Worm (Caenorhabditis elegans) whole organism, young adult: ENCODE measurements around the gene T14G11.1.

Source experiments
- C17E4.6 ChIP-seq: fragments of 200-800 bp; sonication (Bioruptor generic); IDR thresholded peaks from 2 replicates; pipeline ENCODE4 v1.3.6; 2022; ENCODE audit warnings: missing genetic modification reagents, missing genetic modification characterization, missing compliant biosample characterization
- F10E7.11 ChIP-seq: sonication (generic microtip); optimal IDR thresholded peaks from 2 replicates; lab custom pipeline; 2017; ENCODE audit warnings: mild to moderate bottlenecking, missing genetic modification characterization, moderate library complexity, missing compliant biosample characterization
- F37B4.10 ChIP-seq: fragments of 200-800 bp; sonication (Bioruptor generic); IDR thresholded peaks from 2 replicates; pipeline ENCODE4 v1.3.6; 2022; ENCODE audit warnings: missing genetic modification characterization, missing compliant biosample characterization
- F49E8.2 ChIP-seq: sonication (generic microtip); optimal IDR thresholded peaks from 3 replicates; lab custom pipeline; 2017; ENCODE audit warnings: missing genetic modification characterization, mild to moderate bottlenecking, missing compliant biosample characterization, antibody characterized with exemption, moderate library complexity; ENCODE audit not compliant: insufficient read depth
- K12H6.12 ChIP-seq: fragments of 200-800 bp; sonication (Bioruptor generic); optimal IDR thresholded peaks from 2 replicates; lab custom pipeline; 2018; ENCODE audit warnings: mild to moderate bottlenecking, missing genetic modification characterization, missing compliant biosample characterization
- Y67H2A.10 ChIP-seq: fragments of 200-800 bp; sonication (Bioruptor generic); conservative IDR thresholded peaks from 2 replicates; pipeline ENCODE4 v1.3.6; 2022; ENCODE audit warnings: missing genetic modification reagents, missing genetic modification characterization, missing compliant biosample characterization
- Y79H2A.3 ChIP-seq: fragments of 200-800 bp; sonication (Bioruptor generic); conservative IDR thresholded peaks from 2 replicates; pipeline ENCODE4 v1.3.6; 2022; ENCODE audit warnings: missing genetic modification reagents, missing genetic modification characterization, missing compliant biosample characterization
- akir-1 ChIP-seq: fragments of 200-800 bp; sonication (Bioruptor generic); optimal IDR thresholded peaks from 2 replicates; lab custom pipeline; 2018; ENCODE audit warnings: mild to moderate bottlenecking, missing genetic modification characterization, moderate library complexity, missing compliant biosample characterization
- atf-7 ChIP-seq: sonication (generic microtip); optimal IDR thresholded peaks from 2 replicates; lab custom pipeline; 2017; ENCODE audit warnings: mild to moderate bottlenecking, missing genetic modification characterization, missing compliant biosample characterization
- attf-3 ChIP-seq: fragments of 200-800 bp; sonication (Bioruptor generic); conservative IDR thresholded peaks from 2 replicates; pipeline ENCODE4 v1.3.6; 2022; ENCODE audit warnings: missing genetic modification reagents, missing genetic modification characterization, missing compliant biosample characterization
- bed-1 ChIP-seq: fragments of 200-800 bp; sonication (Bioruptor generic); IDR thresholded peaks from 2 replicates; pipeline ENCODE4 v1.3.6; 2022; ENCODE audit warnings: missing genetic modification reagents, missing genetic modification characterization, missing compliant biosample characterization
- ccch-3 ChIP-seq: fragments of 200-800 bp; sonication (Bioruptor generic); optimal IDR thresholded peaks from 2 replicates; lab custom pipeline; 2018; ENCODE audit warnings: mild to moderate bottlenecking, missing genetic modification characterization, missing compliant biosample characterization
- cebp-2 ChIP-seq: fragments of 200-800 bp; sonication (Bioruptor generic); IDR thresholded peaks from 2 replicates; pipeline ENCODE4 v1.3.6; 2022; ENCODE audit warnings: missing genetic modification characterization, missing compliant biosample characterization
- ceh-58 ChIP-seq: fragments of 200-800 bp; sonication (Bioruptor generic); IDR thresholded peaks from 2 replicates; pipeline ENCODE4 v1.3.6; 2022; ENCODE audit warnings: missing genetic modification characterization, missing compliant biosample characterization
- chd-7 ChIP-seq: sonication (generic microtip); optimal IDR thresholded peaks from 2 replicates; lab custom pipeline; 2016; ENCODE audit warnings: mild to moderate bottlenecking, missing genetic modification characterization, moderate library complexity, missing compliant biosample characterization
- dox-1 ChIP-seq: fragments of 200-800 bp; sonication (Bioruptor generic); IDR thresholded peaks from 2 replicates; pipeline ENCODE4 v1.3.6; 2022; ENCODE audit warnings: missing genetic modification reagents, missing genetic modification characterization, missing compliant biosample characterization
- egl-18 ChIP-seq: fragments of 200-800 bp; sonication (Bioruptor generic); IDR thresholded peaks from 2 replicates; pipeline ENCODE4 v1.3.6; 2022; ENCODE audit warnings: missing genetic modification reagents, missing genetic modification characterization, missing compliant biosample characterization
- ekl-4 ChIP-seq: fragments of 200-800 bp; sonication (Bioruptor generic); IDR thresholded peaks from 2 replicates; pipeline ENCODE4 v1.3.6; 2022; ENCODE audit warnings: missing genetic modification reagents, missing genetic modification characterization, missing compliant biosample characterization
- ets-4 ChIP-seq: fragments of 200-800 bp; sonication (Bioruptor generic); optimal IDR thresholded peaks from 2 replicates; lab custom pipeline; 2018; ENCODE audit warnings: mild to moderate bottlenecking, missing genetic modification characterization, missing compliant biosample characterization
- fkh-3 ChIP-seq: sonication (generic microtip); optimal IDR thresholded peaks from 2 replicates; lab custom pipeline; 2016; ENCODE audit warnings: mild to moderate bottlenecking, missing genetic modification characterization, missing compliant biosample characterization
- gei-17 ChIP-seq: fragments of 200-800 bp; sonication (Bioruptor generic); optimal IDR thresholded peaks from 2 replicates; lab custom pipeline; 2018; ENCODE audit warnings: mild to moderate bottlenecking, missing genetic modification characterization, missing compliant biosample characterization
- hlh-26 ChIP-seq: fragments of 200-800 bp; sonication (Bioruptor generic); conservative IDR thresholded peaks from 2 replicates; pipeline ENCODE4 v1.3.6; 2022; ENCODE audit warnings: missing genetic modification reagents, missing genetic modification characterization, missing compliant biosample characterization
- hmg-20 ChIP-seq: fragments of 200-800 bp; sonication (Bioruptor generic); IDR thresholded peaks from 2 replicates; pipeline ENCODE4 v1.3.6; 2022; ENCODE audit warnings: missing genetic modification reagents, missing genetic modification characterization, missing compliant biosample characterization
- hrde-1 ChIP-seq: sonication (generic microtip); optimal IDR thresholded peaks from 2 replicates; lab custom pipeline; 2016; ENCODE audit warnings: missing genetic modification characterization, mild to moderate bottlenecking, missing compliant biosample characterization, moderate library complexity, missing genotype, missing genetic modification reagents, borderline replicate concordance
- hsf-1 ChIP-seq: fragments of 200-800 bp; sonication (Bioruptor generic); IDR thresholded peaks from 2 replicates; pipeline ENCODE4 v1.3.6; 2022; ENCODE audit warnings: missing genetic modification reagents, missing genetic modification characterization, missing compliant biosample characterization
- madf-3 ChIP-seq: fragments of 200-800 bp; sonication (Bioruptor generic); IDR thresholded peaks from 2 replicates; pipeline ENCODE4 v1.3.6; 2022; ENCODE audit warnings: missing genetic modification reagents, missing genetic modification characterization, missing compliant biosample characterization
- madf-6 ChIP-seq: fragments of 200-800 bp; sonication (Bioruptor generic); IDR thresholded peaks from 2 replicates; pipeline ENCODE4 v1.3.6; 2022; ENCODE audit warnings: missing genetic modification reagents, missing genetic modification characterization, missing compliant biosample characterization
- mel-28 ChIP-seq: sonication (generic microtip); optimal IDR thresholded peaks from 2 replicates; lab custom pipeline; 2016; ENCODE audit warnings: borderline replicate concordance, mild to moderate bottlenecking, missing genetic modification characterization, missing compliant biosample characterization
- nfyb-1 ChIP-seq: fragments of 200-800 bp; sonication (Bioruptor generic); IDR thresholded peaks from 2 replicates; pipeline ENCODE4 v1.3.6; 2022; ENCODE audit warnings: missing genetic modification reagents, missing genetic modification characterization, missing compliant biosample characterization
- nhr-27 ChIP-seq: fragments of 200-800 bp; sonication (Bioruptor generic); optimal IDR thresholded peaks from 2 replicates; lab custom pipeline; 2018; ENCODE audit warnings: mild to moderate bottlenecking, missing genetic modification characterization, moderate library complexity, missing compliant biosample characterization
- nhr-80 ChIP-seq: sonication (generic microtip); optimal IDR thresholded peaks from 2 replicates; lab custom pipeline; 2016; ENCODE audit warnings: missing genetic modification characterization, missing compliant biosample characterization
- pha-4 ChIP-seq: fragments of 150-350 bp; sonication (generic microtip); optimal IDR thresholded peaks from 2 replicates; lab custom pipeline; 2014; ENCODE audit warnings: missing biosample characterization, missing genetic modification reagents, missing genetic modification characterization
- rpc-1 ChIP-seq, 2 experiments: fragments of 150-350 bp in 1 of 2; sonication (generic microtip) in 1 of 2; optimal IDR thresholded peaks; 2 replicates each; lab custom pipeline; 2014 to 2018; ENCODE audit warnings: missing biosample characterization in 1 of 2, missing genetic modification characterization in 1 of 2, missing genetic modification reagents in 1 of 2, missing genotype in 1 of 2
- sea-2 ChIP-seq: fragments of 200-800 bp; sonication (Bioruptor generic); IDR thresholded peaks from 2 replicates; pipeline ENCODE4 v1.3.6; 2022; ENCODE audit warnings: missing genetic modification characterization, missing compliant biosample characterization
- snpc-4 ChIP-seq, 5 experiments: fragments of 150-350 bp in 1 of 5; sonication (generic microtip) in 4 of 5; optimal IDR thresholded peaks; 2 replicates each; lab custom pipeline; 2014 to 2018; ENCODE audit warnings: missing genetic modification characterization in 5 of 5, missing biosample characterization in 3 of 5, antibody characterized with exemption in 2 of 5, mild to moderate bottlenecking in 2 of 5, missing compliant biosample characterization in 2 of 5, missing genotype in 2 of 5, moderate library complexity in 2 of 5, missing genetic modification reagents in 1 of 5
- sptf-2 ChIP-seq: fragments of 200-800 bp; sonication (Bioruptor generic); optimal IDR thresholded peaks from 2 replicates; lab custom pipeline; 2018; ENCODE audit warnings: mild to moderate bottlenecking, missing genetic modification characterization, missing compliant biosample characterization
- tbx-9 ChIP-seq: sonication (generic microtip); optimal IDR thresholded peaks from 2 replicates; lab custom pipeline; 2016; ENCODE audit warnings: borderline replicate concordance, missing genetic modification characterization, inconsistent platforms, missing compliant biosample characterization
- xnd-1 ChIP-seq: sonication (generic microtip); optimal IDR thresholded peaks from 2 replicates; lab custom pipeline; 2016; ENCODE audit warnings: missing genotype, missing genetic modification reagents, missing genetic modification characterization, missing compliant biosample characterization
- zfh-2 ChIP-seq: fragments of 200-800 bp; sonication (Bioruptor generic); conservative IDR thresholded peaks from 2 replicates; pipeline ENCODE4 v1.3.6; 2022; ENCODE audit warnings: missing genetic modification reagents, missing genetic modification characterization, missing compliant biosample characterization
- zim-3 ChIP-seq: sonication (generic microtip); optimal IDR thresholded peaks from 2 replicates; lab custom pipeline; 2017; ENCODE audit warnings: mild to moderate bottlenecking, missing genetic modification characterization, moderate library complexity, missing compliant biosample characterization
- ztf-28 ChIP-seq: fragments of 200-800 bp; sonication (Bioruptor generic); IDR thresholded peaks from 2 replicates; pipeline ENCODE4 v1.3.6; 2022; ENCODE audit warnings: missing genetic modification reagents, missing genetic modification characterization, missing compliant biosample characterization

The T14G11.1 gene

ce11 chrX:2707480-2708015 is 18.8 kb downstream of the T14G11.1 start:
- TF ChIP-seq zfh-2 (GFP tag; lab: Robert Waterston, UW) (0 out of 2 replicates have a peak, but pooled peaks have one; percentile 12), hsf-1 (GFP tag; lab: Robert Waterston, UW) (peak; percentile 13; the same call in 1 of the 2 replicates), tbx-9 (tag; lab: Kevin White, UChicago) (no peak), mel-28 (tag; lab: Kevin White, UChicago) (no peak)
- TF ChIP-seq, all 124 proteins: peak for 2

- TF ChIP-seq zim-3 (tag; lab: Kevin White, UChicago) (no peak), rpc-1 (optimal IDR thresholded peaks at IDR 0.05; lab: Kevin White, UChicago) (no peak), rpc-1 (tag; optimal IDR thresholded peaks at IDR 0.05; lab: Kevin White, UChicago) (no peak), snpc-4 (GFP tag; optimal IDR thresholded peaks at IDR 0.05; lab: Kevin White, UChicago) (no peak), snpc-4 (tag; optimal IDR thresholded peaks at IDR 0.05; lab: Kevin White, UChicago) (no peak), attf-3 (GFP tag; lab: Robert Waterston, UW) (no peak), madf-3 (GFP tag; lab: Robert Waterston, UW) (no peak), akir-1 (GFP tag; lab: Kevin White, UChicago) (no peak), K12H6.12 (no peak), gei-17 (no peak), hrde-1 (tag; lab: Kevin White, UChicago) (no peak), ceh-58 (GFP tag; lab: Robert Waterston, UW) (no peak)
Measured at ce11 chrX:2709183-2709582, 20.4 kb downstream of the T14G11.1 start.

- TF ChIP-seq pha-4 (tag; lab: Kevin White, UChicago) (no peak), F37B4.10 (GFP tag; lab: Robert Waterston, UW) (no peak), bed-1 (GFP tag; lab: Robert Waterston, UW) (no peak), Y67H2A.10 (GFP tag; lab: Robert Waterston, UW) (no peak), chd-7 (tag; lab: Kevin White, UChicago) (no peak), fkh-3 (tag; lab: Kevin White, UChicago) (no peak), rpc-1 (optimal IDR thresholded peaks at IDR 0.05; lab: Kevin White, UChicago) (no peak), rpc-1 (tag; optimal IDR thresholded peaks at IDR 0.05; lab: Kevin White, UChicago) (no peak), hlh-26 (no peak)
- TF ChIP-seq, all 124 proteins: peak for 0
Measured at ce11 chrX:2712984-2713383, 24.2 kb downstream of the T14G11.1 start.

- TF ChIP-seq C17E4.6 (GFP tag; lab: Robert Waterston, UW) = no peak
- no peak for TF ChIP-seq nfyb-1
- no peak for TF ChIP-seq Y79H2A.3 (GFP tag; lab: Robert Waterston, UW)
- TF ChIP-seq mel-28 (tag; lab: Kevin White, UChicago) = no peak
- no peak for TF ChIP-seq hmg-20 (GFP tag; lab: Robert Waterston, UW)
- TF ChIP-seq hlh-26 = no peak
- TF ChIP-seq F10E7.11 (tag; lab: Kevin White, UChicago) = no peak
- no peak for TF ChIP-seq ztf-28 (GFP tag; lab: Robert Waterston, UW)
Measured at ce11 chrX:2727681-2728080, 38.9 kb downstream of the T14G11.1 start.

- TF ChIP-seq ekl-4 (no peak), egl-18 (no peak), sea-2 (no peak), ets-4 (no peak), ccch-3 (GFP tag; lab: Kevin White, UChicago) (no peak), Y79H2A.3 (GFP tag; lab: Robert Waterston, UW) (no peak), dox-1 (GFP tag; lab: Robert Waterston, UW) (no peak), atf-7 (no peak), sptf-2 (GFP tag; lab: Kevin White, UChicago) (no peak), nhr-80 (tag; lab: Kevin White, UChicago) (no peak), madf-6 (no peak), cebp-2 (GFP tag; lab: Robert Waterston, UW) (no peak), F49E8.2 (tag; lab: Kevin White, UChicago) (no peak), xnd-1 (tag; lab: Kevin White, UChicago) (no peak), nhr-27 (tag; lab: Kevin White, UChicago) (no peak)
Measured at ce11 chrX:2729857-2730256, 41.1 kb downstream of the T14G11.1 start.
